Worm (Caenorhabditis elegans): ENCODE results near the gene ttr-19.

Gene ttr-19

ce11 chrV:10246443-10246885 is 19.2 kb upstream of the ttr-19 start:
- TF ChIP-seq nhr-21 (tag; optimal IDR thresholded peaks at IDR 0.05) (peak; percentile 46), ceh-16 (tag; optimal IDR thresholded peaks at IDR 0.05) (no peak), lin-39 (tag; optimal IDR thresholded peaks at IDR 0.05) (no peak), mdl-1 (tag; optimal IDR thresholded peaks at IDR 0.05) (peak; percentile 72 to 94), nhr-11 (tag; optimal IDR thresholded peaks at IDR 0.05) (no peak), nhr-237 (tag; optimal IDR thresholded peaks at IDR 0.05) (no peak), aly-2 (tag; optimal IDR thresholded peaks at IDR 0.05) (no peak), nhr-10 (tag; optimal IDR thresholded peaks at IDR 0.05) (no peak), ztf-11 (tag; optimal IDR thresholded peaks at IDR 0.05) (no peak), fos-1 (tag; optimal IDR thresholded peaks at IDR 0.05) (peak; percentile 6), sem-4 (tag; optimal IDR thresholded peaks at IDR 0.05) (no peak), blmp-1 (tag; optimal IDR thresholded peaks at IDR 0.05; ENCODE audit: insufficient read depth) (no peak), gmeb-1 (tag; optimal IDR thresholded peaks at IDR 0.05) (no peak), nhr-6 (tag; optimal IDR thresholded peaks at IDR 0.05) (peak; percentile 47), lin-11 (tag; optimal IDR thresholded peaks at IDR 0.05) (peak; percentile 19), Y55F3AM.14 (GFP tag; optimal IDR thresholded peaks at IDR 0.05) (no peak), ZK546.5 (tag; optimal IDR thresholded peaks at IDR 0.05) (no peak), R02D3.7 (tag; optimal IDR thresholded peaks at IDR 0.05) (no peak), mab-5 (tag; optimal IDR thresholded peaks at IDR 0.05) (no peak), sma-9 (GFP tag; optimal IDR thresholded peaks at IDR 0.05) (peak; percentile 67), sma-9 (tag; optimal IDR thresholded peaks at IDR 0.05) (no peak), snpc-4 (tag; optimal IDR thresholded peaks at IDR 0.05) (no peak), skn-1 (tag; optimal IDR thresholded peaks at IDR 0.05) (no peak), ztf-1 (GFP tag; conservative IDR thresholded peaks at IDR 0.05) (no peak), mbf-1 (tag; optimal IDR thresholded peaks at IDR 0.05) (no peak), nhr-77 (tag; optimal IDR thresholded peaks at IDR 0.05) (no peak), lsy-2 (tag; optimal IDR thresholded peaks at IDR 0.05) (peak; percentile 11 to 73), ceh-82 (tag; optimal IDR thresholded peaks at IDR 0.05) (no peak), dmd-4 (tag; optimal IDR thresholded peaks at IDR 0.05) (no peak), alr-1 (tag; optimal IDR thresholded peaks at IDR 0.05) (no peak), nhr-23 (tag; optimal IDR thresholded peaks at IDR 0.05) (no peak), F13H6.1 (tag; optimal IDR thresholded peaks at IDR 0.05) (no peak), nhr-25 (tag; optimal IDR thresholded peaks at IDR 0.05) (no peak), elt-1 (tag; optimal IDR thresholded peaks at IDR 0.05) (no peak), zag-1 (tag; optimal IDR thresholded peaks at IDR 0.05) (no peak), unc-39 (tag; optimal IDR thresholded peaks at IDR 0.05) (no peak), unc-55 (GFP tag; optimal IDR thresholded peaks at IDR 0.05) (no peak), ztf-4 (tag; optimal IDR thresholded peaks at IDR 0.05) (peak; percentile 29), unc-62 (GFP tag; optimal IDR thresholded peaks at IDR 0.05) (no peak), elt-3 (tag; optimal IDR thresholded peaks at IDR 0.05) (no peak), nhr-129 (tag; optimal IDR thresholded peaks at IDR 0.05) (peak; percentile 88), lin-13 (GFP tag; optimal IDR thresholded peaks at IDR 0.05) (peak; percentile 27), ama-1 (optimal IDR thresholded peaks at IDR 0.05) (no peak), peb-1 (tag; optimal IDR thresholded peaks at IDR 0.05) (no peak), C34F6.9 (tag; optimal IDR thresholded peaks at IDR 0.05) (peak; percentile 79), nhr-12 (tag; optimal IDR thresholded peaks at IDR 0.05) (no peak), sma-3 (GFP tag; optimal IDR thresholded peaks at IDR 0.05) (no peak), crh-2 (tag; optimal IDR thresholded peaks at IDR 0.05) (peak; percentile 68), egl-27 (tag; optimal IDR thresholded peaks at IDR 0.05) (no peak)
